2 fruit fly cellular contexts compared by ENCODE assay signal in genomic region chr3L:3885933-3886332, dm6.
TF ChIP-seq lines count a peak whose summit lies in the region.

No protein-coding gene starts in this region.

- TF ChIP-seq CTCF in S2 (optimal IDR thresholded peaks at IDR 0.05; lab: Kevin White, UChicago): peak; percentile 60 to 64
- TF ChIP-seq CTCF in whole organism, embryonic (GFP tag; optimal IDR thresholded peaks at IDR 0.05; lab: Kevin White, UChicago): peak; percentile 74

TF ChIP-seq in whole organism, embryonic, 481 proteins besides CTCF, POLR2A, EP300 and RAD21:
- TF ChIP-seq CG8359 (GFP tag; optimal IDR thresholded peaks at IDR 0.05; lab: Kevin White, UChicago; ENCODE audit: borderline replicate concordance) (no peak), Mes4 (GFP tag; optimal IDR thresholded peaks at IDR 0.05; lab: Kevin White, UChicago) (no peak), slbo (GFP tag; IDR thresholded peaks at IDR 0.05; lab: Robert Waterston, UW) (no peak), Deaf1 (tag; optimal IDR thresholded peaks at IDR 0.05; lab: Kevin White, UChicago) (no peak), CG12299 (tag; optimal IDR thresholded peaks at IDR 0.05; lab: Kevin White, UChicago) (no peak), Ets65A (GFP tag; lab: Kevin White, UChicago) (peak; percentile 41)
